Worm (Caenorhabditis elegans) whole organism, L4 larva: Measurements from ENCODE around the gene Y37D8A.8.

ENCODE experiments used
- F26F4.8 ChIP-seq: fragments of 200-800 bp; sonication (Bioruptor generic); conservative IDR thresholded peaks from 2 replicates; pipeline ENCODE4 v1.3.6; 2022; ENCODE audit warnings: missing genetic modification characterization, missing compliant biosample characterization
- F44E2.7 ChIP-seq: fragments of 200-800 bp; sonication (Bioruptor generic); IDR thresholded peaks from 2 replicates; pipeline ENCODE4 v2.1.2; 2022; ENCODE audit warnings: missing genetic modification characterization, missing compliant biosample characterization
- F49E8.2 ChIP-seq: sonication (generic microtip); optimal IDR thresholded peaks from 2 replicates; lab custom pipeline; 2016; ENCODE audit warnings: missing compliant biosample characterization, mild to moderate bottlenecking, missing genetic modification characterization, borderline replicate concordance
- T20F7.1 ChIP-seq: fragments of 200-800 bp; sonication (Bioruptor generic); optimal IDR thresholded peaks from 2 replicates; lab custom pipeline; 2018; ENCODE audit warnings: mild to moderate bottlenecking, missing genetic modification characterization, missing compliant biosample characterization
- Y75B8A.6 ChIP-seq: fragments of 200-800 bp; sonication (Bioruptor generic); IDR thresholded peaks from 2 replicates; pipeline ENCODE4 v1.3.6; 2022; ENCODE audit warnings: missing genetic modification reagents, missing genetic modification characterization, missing compliant biosample characterization
- aha-1 ChIP-seq: fragments of 150-350 bp; peaks from one replicate; lab custom pipeline; 2014; ENCODE audit warnings: missing biosample characterization, missing genetic modification characterization
- aly-2 ChIP-seq: sonication (generic microtip); optimal IDR thresholded peaks from 2 replicates; lab custom pipeline; 2018; ENCODE audit warnings: missing biosample characterization, missing genetic modification characterization
- arid-1 ChIP-seq: fragments of 200-800 bp; sonication (Bioruptor generic); conservative IDR thresholded peaks from 2 replicates; pipeline ENCODE4 v1.3.6; 2022; ENCODE audit warnings: missing genetic modification reagents, missing genetic modification characterization, missing compliant biosample characterization
- ceh-32 ChIP-seq: sonication (generic microtip); optimal IDR thresholded peaks from 2 replicates; lab custom pipeline; 2016; ENCODE audit warnings: mild to moderate bottlenecking, missing genetic modification characterization, missing compliant biosample characterization; ENCODE audit not compliant: poor library complexity
- daf-16 ChIP-seq, 3 experiments: sonication (generic microtip); optimal IDR thresholded peaks; 2 replicates each; lab custom pipeline; 2016 to 2017; ENCODE audit warnings: missing genetic modification characterization in 3 of 3, missing genetic modification reagents in 3 of 3, mild to moderate bottlenecking in 2 of 3, missing compliant biosample characterization in 2 of 3, missing biosample characterization in 1 of 3, moderate library complexity in 1 of 3
- daf-19 ChIP-seq: fragments of 200-800 bp; sonication (Bioruptor generic); conservative IDR thresholded peaks from 2 replicates; pipeline ENCODE4 v1.3.6; 2022; ENCODE audit warnings: missing genetic modification characterization, missing compliant biosample characterization
- dmd-6 ChIP-seq: fragments of 200-800 bp; sonication (Bioruptor generic); IDR thresholded peaks from 2 replicates; pipeline ENCODE4 v1.3.6; 2022; ENCODE audit warnings: missing genetic modification reagents, missing genetic modification characterization, missing compliant biosample characterization
- dmd-9 ChIP-seq: fragments of 200-800 bp; sonication (Bioruptor generic); IDR thresholded peaks from 2 replicates; pipeline ENCODE4 v1.3.6; 2022; ENCODE audit warnings: missing genetic modification reagents, missing genetic modification characterization, missing compliant biosample characterization
- dpl-1 ChIP-seq: fragments of 150-350 bp; optimal IDR thresholded peaks from 2 replicates; lab custom pipeline; 2014; ENCODE audit warnings: missing biosample characterization, missing genetic modification reagents, missing genetic modification characterization
- egl-43 ChIP-seq: fragments of 200-800 bp; sonication (Bioruptor generic); IDR thresholded peaks from 2 replicates; pipeline ENCODE4 v1.3.6; 2022; ENCODE audit warnings: missing genetic modification reagents, missing genetic modification characterization, missing compliant biosample characterization
- hif-1 ChIP-seq, 2 experiments: sonication (generic microtip); optimal IDR thresholded peaks; 2 replicates each; lab custom pipeline; 2016 to 2017; ENCODE audit warnings: missing compliant biosample characterization in 2 of 2, missing genetic modification characterization in 2 of 2, missing genetic modification reagents in 2 of 2, missing genotype in 2 of 2, mild to moderate bottlenecking in 1 of 2
- hlh-11 ChIP-seq: fragments of 200-800 bp; sonication (Bioruptor generic); optimal IDR thresholded peaks from 2 replicates; lab custom pipeline; 2018; ENCODE audit warnings: mild to moderate bottlenecking, missing genetic modification characterization, missing compliant biosample characterization
- hlh-30 ChIP-seq: sonication (generic microtip); optimal IDR thresholded peaks from 2 replicates; lab custom pipeline; 2017; ENCODE audit warnings: antibody characterized with exemption, mild to moderate bottlenecking, missing genetic modification characterization, missing compliant biosample characterization; ENCODE audit not compliant: insufficient read depth
- hmg-1.1 ChIP-seq: fragments of 200-800 bp; sonication (Bioruptor generic); IDR thresholded peaks from 2 replicates; pipeline ENCODE4 v1.3.6; 2022; ENCODE audit warnings: missing genetic modification reagents, missing genetic modification characterization, missing compliant biosample characterization
- lim-7 ChIP-seq: fragments of 200-800 bp; sonication (Bioruptor generic); IDR thresholded peaks from 2 replicates; pipeline ENCODE4 v1.3.6; 2022; ENCODE audit warnings: missing genetic modification characterization, missing compliant biosample characterization
- lin-13 ChIP-seq: fragments of 150-350 bp; optimal IDR thresholded peaks from 2 replicates; lab custom pipeline; 2014; ENCODE audit warnings: missing biosample characterization, missing genetic modification reagents, missing genetic modification characterization
- lin-15B ChIP-seq: fragments of 150-350 bp; sonication (generic microtip); optimal IDR thresholded peaks from 3 replicates; lab custom pipeline; 2014; ENCODE audit warnings: missing biosample characterization, missing genetic modification characterization
- lin-29 ChIP-seq: fragments of 200-800 bp; sonication (Bioruptor generic); IDR thresholded peaks from 2 replicates; pipeline ENCODE4 v1.3.6; 2022; ENCODE audit warnings: missing genetic modification reagents, missing genetic modification characterization, missing compliant biosample characterization
- lin-39 ChIP-seq: fragments of 150-350 bp; optimal IDR thresholded peaks from 2 replicates; lab custom pipeline; 2014; ENCODE audit warnings: missing biosample characterization, missing genetic modification reagents, missing genetic modification characterization
- lsy-2 ChIP-seq, 2 experiments: fragments of 150-350 bp in 1 of 2; sonication (generic microtip) in 1 of 2; optimal IDR thresholded peaks; 2 replicates each; lab custom pipeline; 2014 to 2017; ENCODE audit warnings: missing biosample characterization in 2 of 2, missing genetic modification characterization in 2 of 2
- mep-1 ChIP-seq: fragments of 150-350 bp; sonication (generic microtip); optimal IDR thresholded peaks from 3 replicates; lab custom pipeline; 2014; ENCODE audit warnings: missing biosample characterization, missing genetic modification characterization
- mes-2 ChIP-seq: sonication (generic microtip); optimal IDR thresholded peaks from 2 replicates; lab custom pipeline; 2016; ENCODE audit warnings: missing genotype, mild to moderate bottlenecking, missing genetic modification characterization, missing compliant biosample characterization; ENCODE audit not compliant: poor library complexity, severe bottlenecking
- mxl-2 ChIP-seq: fragments of 200-800 bp; sonication (Bioruptor generic); conservative IDR thresholded peaks from 2 replicates; pipeline ENCODE4 v1.3.6; 2022; ENCODE audit warnings: missing genetic modification reagents, missing genetic modification characterization, missing compliant biosample characterization
- mxl-3 ChIP-seq: fragments of 200-800 bp; sonication (Bioruptor generic); optimal IDR thresholded peaks from 2 replicates; lab custom pipeline; 2018; ENCODE audit warnings: mild to moderate bottlenecking, missing genetic modification characterization, missing compliant biosample characterization
- nhr-111 ChIP-seq: fragments of 200-800 bp; sonication (Bioruptor generic); optimal IDR thresholded peaks from 2 replicates; lab custom pipeline; 2018; ENCODE audit warnings: mild to moderate bottlenecking, missing genetic modification characterization, missing compliant biosample characterization
- nhr-237 ChIP-seq: sonication (generic microtip); optimal IDR thresholded peaks from 2 replicates; lab custom pipeline; 2017; ENCODE audit warnings: missing biosample characterization, missing genetic modification characterization
- nhr-28 ChIP-seq: fragments of 150-350 bp; optimal IDR thresholded peaks from 2 replicates; lab custom pipeline; 2014; ENCODE audit warnings: missing biosample characterization, missing genetic modification characterization
- nhr-6 ChIP-seq: fragments of 150-350 bp; optimal IDR thresholded peaks from 2 replicates; lab custom pipeline; 2014; ENCODE audit warnings: missing biosample characterization, missing genetic modification characterization
- pha-4 ChIP-seq, 2 experiments: fragments of 150-350 bp in 1 of 2; fragments of 200-800 bp in 1 of 2; sonication (Bioruptor generic) in 1 of 2; IDR thresholded peaks in 1 of 2; optimal IDR thresholded peaks in 1 of 2; 2 replicates each; pipeline versions ENCODE4 v1.3.6 to Lab custom; 2014 to 2022; ENCODE audit warnings: missing genetic modification characterization in 2 of 2, missing genetic modification reagents in 2 of 2, missing biosample characterization in 1 of 2, missing compliant biosample characterization in 1 of 2
- php-3 ChIP-seq: fragments of 200-800 bp; sonication (Bioruptor generic); IDR thresholded peaks from 2 replicates; pipeline ENCODE4 v1.3.6; 2022; ENCODE audit warnings: missing genetic modification reagents, missing genetic modification characterization, missing compliant biosample characterization
- rbr-2 ChIP-seq: sonication (generic microtip); optimal IDR thresholded peaks from 2 replicates; lab custom pipeline; 2016; ENCODE audit warnings: missing genotype, missing genetic modification characterization, missing compliant biosample characterization
- saeg-2 ChIP-seq: fragments of 200-800 bp; sonication (Bioruptor generic); IDR thresholded peaks from 2 replicates; pipeline ENCODE4 v1.3.6; 2022; ENCODE audit warnings: missing genetic modification reagents, missing genetic modification characterization, missing compliant biosample characterization
- sdz-12 ChIP-seq: fragments of 200-800 bp; sonication (Bioruptor generic); optimal IDR thresholded peaks from 2 replicates; lab custom pipeline; 2018; ENCODE audit warnings: mild to moderate bottlenecking, missing genetic modification characterization, missing compliant biosample characterization
- snpc-1.2 ChIP-seq: fragments of 200-800 bp; sonication (Bioruptor generic); IDR thresholded peaks from 2 replicates; pipeline ENCODE4 v1.3.6; 2022; ENCODE audit warnings: missing genetic modification reagents, missing genetic modification characterization, missing compliant biosample characterization
- snpc-4 ChIP-seq: fragments of 150-350 bp; optimal IDR thresholded peaks from 2 replicates; lab custom pipeline; 2014; ENCODE audit warnings: missing biosample characterization, missing genetic modification characterization
- spr-1 ChIP-seq: sonication (generic microtip); optimal IDR thresholded peaks from 2 replicates; lab custom pipeline; 2016; ENCODE audit warnings: mild to moderate bottlenecking, missing genetic modification characterization, missing compliant biosample characterization
- spr-3 ChIP-seq: fragments of 200-800 bp; sonication (Bioruptor generic); optimal IDR thresholded peaks from 2 replicates; lab custom pipeline; 2018; ENCODE audit warnings: mild to moderate bottlenecking, missing genetic modification characterization, missing compliant biosample characterization
- tra-1 ChIP-seq: fragments of 200-800 bp; sonication (Bioruptor generic); IDR thresholded peaks from 2 replicates; pipeline ENCODE4 v1.3.6; 2022; ENCODE audit warnings: missing genetic modification reagents, missing genetic modification characterization, missing compliant biosample characterization
- unc-39 ChIP-seq: sonication (generic microtip); optimal IDR thresholded peaks from 2 replicates; lab custom pipeline; 2017; ENCODE audit warnings: missing biosample characterization, missing genetic modification characterization
- unc-62 ChIP-seq, 3 experiments: fragments of 150-350 bp in 1 of 3; sonication (generic microtip); optimal IDR thresholded peaks in 2 of 3; peaks in 1 of 3; 1 replicate in 1 of 3; 2 replicates in 2 of 3; lab custom pipeline; 2014 to 2017; ENCODE audit warnings: missing biosample characterization in 3 of 3, missing genetic modification characterization in 3 of 3, missing genetic modification reagents in 3 of 3, missing genotype in 1 of 3
- vab-7 ChIP-seq: fragments of 200-800 bp; sonication (Bioruptor generic); IDR thresholded peaks from 2 replicates; pipeline ENCODE4 v1.3.6; 2022; ENCODE audit warnings: missing genetic modification reagents, missing genetic modification characterization, missing compliant biosample characterization
- zfp-2 ChIP-seq: sonication (generic microtip); optimal IDR thresholded peaks from 2 replicates; lab custom pipeline; 2016; ENCODE audit warnings: mild to moderate bottlenecking, missing genetic modification characterization, missing compliant biosample characterization

The Y37D8A.8 gene

DNA sequence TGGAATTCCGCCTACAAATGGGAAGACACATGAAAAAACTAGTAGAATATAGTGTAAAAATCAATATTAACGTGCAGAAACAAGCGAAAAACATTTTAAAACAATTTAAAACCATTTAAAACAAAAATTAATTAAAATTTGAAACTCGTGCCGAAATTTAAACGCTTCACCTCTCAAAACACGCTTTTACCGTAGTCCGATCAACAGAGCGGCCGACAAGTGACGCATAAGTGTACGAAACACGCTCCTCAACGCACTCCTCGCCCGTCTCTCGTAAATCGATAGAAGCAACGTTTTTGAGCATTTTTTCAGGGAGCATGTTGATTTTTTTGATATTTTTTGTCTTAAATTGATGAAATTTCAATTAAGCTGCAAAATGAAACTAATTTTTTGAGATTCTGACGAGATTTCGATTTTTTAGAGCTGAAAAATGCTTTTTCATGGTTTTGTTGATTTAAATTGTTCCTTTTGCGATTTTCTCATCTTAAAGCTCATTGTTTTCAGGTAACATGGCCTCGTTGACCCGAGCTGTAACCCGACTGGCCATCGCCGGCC, 40.3 kb downstream of the Y37D8A.8 start, which contains the start of gene cox-5A (continued):
- TF ChIP-seq dmd-6 (GFP tag; lab: Robert Waterston, UW): peak; percentile 99
- TF ChIP-seq Y75B8A.6 (GFP tag; lab: Robert Waterston, UW): peak; percentile 94
- no peak for TF ChIP-seq unc-39 (tag; lab: Kevin White, UChicago)
- peak; percentile 98 for TF ChIP-seq mes-2 (tag; lab: Kevin White, UChicago)
- TF ChIP-seq aha-1 (tag; lab: Kevin White, UChicago): peak; percentile 100
- peak; percentile 100 for TF ChIP-seq hmg-1.1
- peak; percentile 65 for TF ChIP-seq lim-7 (GFP tag; lab: Robert Waterston, UW)
- peak; percentile 96 for TF ChIP-seq tra-1 (GFP tag; lab: Robert Waterston, UW)
- peak; percentile 100 for TF ChIP-seq lsy-2 (tag; optimal IDR thresholded peaks at IDR 0.05; lab: Kevin White, UChicago)
- TF ChIP-seq nhr-237: peak; percentile 66
- TF ChIP-seq zfp-2 (tag; lab: Kevin White, UChicago): peak; percentile 90
- peak; percentile 99 for TF ChIP-seq mep-1 (tag; lab: Kevin White, UChicago)
- peak; percentile 94 for TF ChIP-seq nhr-28 (tag; lab: Kevin White, UChicago)
- TF ChIP-seq F26F4.8 (GFP tag; lab: Robert Waterston, UW): no peak
- peak; percentile 88 for TF ChIP-seq snpc-1.2 (GFP tag; lab: Robert Waterston, UW)
- TF ChIP-seq dpl-1 (GFP tag; lab: Kevin White, UChicago): peak; percentile 100
- TF ChIP-seq nhr-6 (tag; lab: Kevin White, UChicago): peak; percentile 99
- TF ChIP-seq lin-39: peak; percentile 2
- peak; percentile 76; the same call in 1 of the 2 replicates for TF ChIP-seq mxl-2 (GFP tag; lab: Robert Waterston, UW)
- peak; percentile 98 for TF ChIP-seq hlh-30 (tag; lab: Kevin White, UChicago)
- peak; percentile 93 for TF ChIP-seq php-3 (GFP tag; lab: Robert Waterston, UW)
- TF ChIP-seq snpc-4 (tag; lab: Kevin White, UChicago): peak; percentile 67
- peak; percentile 97 for TF ChIP-seq egl-43 (GFP tag; lab: Robert Waterston, UW)
- peak; percentile 98 for TF ChIP-seq arid-1 (GFP tag; lab: Robert Waterston, UW)
- peak; percentile 99 for TF ChIP-seq rbr-2 (tag; lab: Kevin White, UChicago)
- TF ChIP-seq mxl-3 (GFP tag; lab: Kevin White, UChicago): peak; percentile 90
- TF ChIP-seq saeg-2 (GFP tag; lab: Robert Waterston, UW): peak; percentile 97
- peak; percentile 97 for TF ChIP-seq vab-7 (GFP tag; lab: Robert Waterston, UW)
- peak; percentile 92 for TF ChIP-seq F49E8.2 (tag; lab: Kevin White, UChicago)
- TF ChIP-seq sdz-12 (GFP tag; lab: Kevin White, UChicago): peak; percentile 81
- peak; percentile 99 for TF ChIP-seq lin-13 (GFP tag; lab: Kevin White, UChicago)
- peak; percentile 99 for TF ChIP-seq hlh-11 (tag; lab: Kevin White, UChicago)
- TF ChIP-seq unc-62 (GFP tag; optimal IDR thresholded peaks at IDR 0.05 in 1 of 2; lab: Kevin White, UChicago): peak in 1 of 2 experiments; percentile 100
- TF ChIP-seq unc-62 (tag; optimal IDR thresholded peaks at IDR 0.05; lab: Kevin White, UChicago): no peak
- TF ChIP-seq T20F7.1 (GFP tag; lab: Kevin White, UChicago): no peak
- TF ChIP-seq spr-1 (tag; lab: Kevin White, UChicago): peak; percentile 97

ce11 chrIII:12906611-12907037, 41.9 kb downstream of the Y37D8A.8 start:
- TF ChIP-seq nhr-28 (tag; lab: Kevin White, UChicago) (no peak), unc-39 (tag; lab: Kevin White, UChicago) (no peak), aly-2 (tag; lab: Kevin White, UChicago) (no peak), Y75B8A.6 (GFP tag; lab: Robert Waterston, UW) (no peak), ceh-32 (no peak), daf-19 (GFP tag; lab: Robert Waterston, UW) (no peak), hlh-11 (tag; lab: Kevin White, UChicago) (peak; percentile 8), lin-15B (no peak), lin-29 (GFP tag; lab: Robert Waterston, UW) (no peak), dmd-9 (GFP tag; lab: Robert Waterston, UW) (no peak), spr-3 (no peak), hif-1 (tag; optimal IDR thresholded peaks at IDR 0.05; lab: Kevin White, UChicago) (no peak), nhr-111 (no peak), pha-4 (GFP tag; IDR thresholded peaks at IDR 0.05; lab: Robert Waterston, UW) (peak; percentile 53; the same call in 1 of the 2 replicates), pha-4 (tag; optimal IDR thresholded peaks at IDR 0.05; lab: Kevin White, UChicago) (no peak), daf-16 (GFP tag; optimal IDR thresholded peaks at IDR 0.05; lab: Kevin White, UChicago) (no peak), daf-16 (tag; optimal IDR thresholded peaks at IDR 0.05; lab: Kevin White, UChicago) (peak; percentile 32), F44E2.7 (GFP tag; lab: Robert Waterston, UW) (no peak), php-3 (GFP tag; lab: Robert Waterston, UW) (0 out of 2 replicates have a peak, but pooled peaks have one; percentile 34)
